Worm (Caenorhabditis elegans) whole organism, young adult: Measurements from ENCODE around the gene T05H10.4.

Source experiments
- F52B5.7 ChIP-seq: sonication (generic microtip); optimal IDR thresholded peaks from 2 replicates; lab custom pipeline; 2016; ENCODE audit warnings: mild to moderate bottlenecking, missing genetic modification characterization, missing compliant biosample characterization
- Y56A3A.18 ChIP-seq: fragments of 200-800 bp; sonication (Bioruptor generic); IDR thresholded peaks from 2 replicates; pipeline ENCODE4 v1.3.6; 2022; ENCODE audit warnings: missing genetic modification reagents, missing genetic modification characterization, missing compliant biosample characterization
- ama-1 ChIP-seq, 3 experiments: fragments of 150-350 bp in 1 of 3; sonication (generic microtip) in 2 of 3; optimal IDR thresholded peaks; 2 replicates each; lab custom pipeline; 2014 to 2018; ENCODE audit warnings: missing biosample characterization in 2 of 3, missing genetic modification characterization in 2 of 3, missing genetic modification reagents in 2 of 3
- egl-18 ChIP-seq: fragments of 200-800 bp; sonication (Bioruptor generic); IDR thresholded peaks from 2 replicates; pipeline ENCODE4 v1.3.6; 2022; ENCODE audit warnings: missing genetic modification reagents, missing genetic modification characterization, missing compliant biosample characterization
- hrde-1 ChIP-seq: sonication (generic microtip); optimal IDR thresholded peaks from 2 replicates; lab custom pipeline; 2016; ENCODE audit warnings: missing genetic modification characterization, mild to moderate bottlenecking, missing compliant biosample characterization, moderate library complexity, missing genotype, missing genetic modification reagents, borderline replicate concordance

DNA sequence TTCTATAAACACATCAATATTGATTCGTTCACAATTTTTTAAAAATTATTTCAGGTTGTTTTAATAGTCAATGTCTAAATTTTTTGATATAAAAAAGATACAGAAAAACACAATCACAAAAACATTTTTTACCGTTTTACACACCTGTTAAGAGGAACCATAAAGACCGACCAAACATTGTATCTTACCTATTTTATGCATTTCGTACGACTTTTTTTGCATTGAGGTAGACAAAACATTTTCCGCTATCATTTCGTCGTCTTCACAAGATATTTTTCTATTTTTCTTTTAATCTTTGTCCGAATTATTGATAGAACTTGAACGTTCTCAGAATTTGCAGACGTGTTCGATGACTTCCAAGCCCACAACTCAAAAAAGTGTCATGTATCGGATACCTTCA is 44.6 kb upstream of the T05H10.4 start, which contains the start of gene glna-2:
- no peak for TF ChIP-seq egl-18
- TF ChIP-seq ama-1 (optimal IDR thresholded peaks at IDR 0.05; lab: Kevin White, UChicago), result no peak
- no peak for TF ChIP-seq ama-1 (GFP tag; optimal IDR thresholded peaks at IDR 0.05; lab: Kevin White, UChicago)
- no peak for TF ChIP-seq hrde-1 (tag; lab: Kevin White, UChicago)
- TF ChIP-seq Y56A3A.18 (GFP tag; lab: Robert Waterston, UW), result no peak
- TF ChIP-seq F52B5.7 (tag; lab: Kevin White, UChicago), result no peak
